Worm (Caenorhabditis elegans) whole organism, L2 larva: Measurements from ENCODE around the gene clec-197.

Experiments used
- ZK546.5 ChIP-seq: sonication (generic microtip); optimal IDR thresholded peaks from 2 replicates; lab custom pipeline; 2017; ENCODE audit warnings: missing biosample characterization, missing genetic modification characterization
- alr-1 ChIP-seq: fragments of 150-350 bp; optimal IDR thresholded peaks from 2 replicates; lab custom pipeline; 2014; ENCODE audit warnings: missing biosample characterization, missing genetic modification characterization
- aly-2 ChIP-seq: fragments of 150-350 bp; optimal IDR thresholded peaks from 2 replicates; lab custom pipeline; 2014; ENCODE audit warnings: missing biosample characterization, missing genetic modification characterization
- lin-13 ChIP-seq: fragments of 150-350 bp; optimal IDR thresholded peaks from 2 replicates; lab custom pipeline; 2014; ENCODE audit warnings: missing biosample characterization, missing genetic modification reagents, missing genetic modification characterization
- nhr-10 ChIP-seq: sonication (generic microtip); optimal IDR thresholded peaks from 2 replicates; lab custom pipeline; 2017; ENCODE audit warnings: missing biosample characterization, missing genetic modification characterization
- nhr-25 ChIP-seq: fragments of 150-350 bp; sonication (generic microtip); optimal IDR thresholded peaks from 3 replicates; lab custom pipeline; 2014; ENCODE audit warnings: missing biosample characterization, missing genetic modification characterization
- sma-3 ChIP-seq: sonication (generic microtip); optimal IDR thresholded peaks from 2 replicates; lab custom pipeline; 2016; ENCODE audit warnings: missing genetic modification reagents, missing genetic modification characterization, missing compliant biosample characterization

- TF ChIP-seq lin-13 (GFP tag; lab: Kevin White, UChicago) (no peak), alr-1 (tag; lab: Kevin White, UChicago) (no peak), aly-2 (tag; lab: Kevin White, UChicago) (no peak), ZK546.5 (tag; lab: Kevin White, UChicago) (no peak), sma-3 (GFP tag; lab: Kevin White, UChicago) (no peak), nhr-25 (tag; lab: Kevin White, UChicago) (no peak), nhr-10 (tag; lab: Kevin White, UChicago) (no peak)
Observed at ce11 chrIV:17301933-17302332, 44.6 kb downstream of the clec-197 start, which contains the start of gene ifta-2.
